Worm (Caenorhabditis elegans) whole organism, L3 larva: ENCODE measurements around the gene srlf-29.
"Not testable (repeated sequence)": the region's sequence is repeated elsewhere in the genome, so short reads cannot be mapped to it uniquely, and the experiment has no call there.

Experiments used
- R02D3.7 ChIP-seq: fragments of 150-350 bp; optimal IDR thresholded peaks from 2 replicates; lab custom pipeline; 2014; ENCODE audit warnings: missing biosample characterization, missing genetic modification characterization
- ZK546.5 ChIP-seq: sonication (generic microtip); optimal IDR thresholded peaks from 2 replicates; lab custom pipeline; 2017; ENCODE audit warnings: missing biosample characterization, missing genetic modification characterization
- aly-2 ChIP-seq: fragments of 150-350 bp; optimal IDR thresholded peaks from 2 replicates; lab custom pipeline; 2014; ENCODE audit warnings: missing biosample characterization, missing genetic modification characterization
- ceh-82 ChIP-seq: fragments of 150-350 bp; optimal IDR thresholded peaks from 2 replicates; lab custom pipeline; 2014; ENCODE audit warnings: missing biosample characterization, missing genetic modification characterization
- ceh-9 ChIP-seq: sonication (generic microtip); optimal IDR thresholded peaks from 2 replicates; lab custom pipeline; 2018; ENCODE audit warnings: missing biosample characterization, missing genetic modification characterization
- daf-12 ChIP-seq: fragments of 150-350 bp; optimal IDR thresholded peaks from 2 replicates; lab custom pipeline; 2014; ENCODE audit warnings: missing biosample characterization, missing genetic modification reagents, missing genetic modification characterization
- egl-27 ChIP-seq: sonication (generic microtip); optimal IDR thresholded peaks from 4 replicates; lab custom pipeline; 2017; ENCODE audit warnings: missing biosample characterization, missing genetic modification reagents, missing genetic modification characterization
- elt-1 ChIP-seq: fragments of 150-350 bp; optimal IDR thresholded peaks from 2 replicates; lab custom pipeline; 2014; ENCODE audit warnings: missing biosample characterization, missing genetic modification characterization
- elt-2 ChIP-seq: sonication (generic microtip); optimal IDR thresholded peaks from 2 replicates; lab custom pipeline; 2016; ENCODE audit warnings: missing genetic modification reagents, mild to moderate bottlenecking, missing genetic modification characterization, missing compliant biosample characterization
- eor-1 ChIP-seq, 2 experiments: fragments of 150-350 bp; optimal IDR thresholded peaks; 2 replicates each; lab custom pipeline; 2014 to 2018; ENCODE audit warnings: missing biosample characterization in 2 of 2, missing genetic modification characterization in 2 of 2
- fkh-10 ChIP-seq: sonication (generic microtip); optimal IDR thresholded peaks from 2 replicates; lab custom pipeline; 2017; ENCODE audit warnings: missing biosample characterization, missing genetic modification reagents, missing genetic modification characterization
- fkh-2 ChIP-seq: fragments of 150-350 bp; optimal IDR thresholded peaks from 2 replicates; lab custom pipeline; 2014; ENCODE audit warnings: missing biosample characterization, missing genetic modification reagents, missing genetic modification characterization
- fos-1 ChIP-seq: fragments of 150-350 bp; optimal IDR thresholded peaks from 2 replicates; lab custom pipeline; 2014; ENCODE audit warnings: missing biosample characterization, missing genetic modification characterization
- hmg-11 ChIP-seq: sonication (generic microtip); optimal IDR thresholded peaks from 2 replicates; lab custom pipeline; 2016; ENCODE audit warnings: missing genetic modification characterization, missing compliant biosample characterization
- lin-15B ChIP-seq: fragments of 150-350 bp; optimal IDR thresholded peaks from 2 replicates; lab custom pipeline; 2014; ENCODE audit warnings: missing biosample characterization, missing genetic modification characterization
- lsy-12 ChIP-seq: sonication (generic microtip); optimal IDR thresholded peaks from 2 replicates; lab custom pipeline; 2016; ENCODE audit warnings: mild to moderate bottlenecking, missing genetic modification characterization, missing compliant biosample characterization
- nfya-1 ChIP-seq: sonication (generic microtip); optimal IDR thresholded peaks from 2 replicates; lab custom pipeline; 2017; ENCODE audit warnings: missing genetic modification characterization, mild to moderate bottlenecking, missing compliant biosample characterization, antibody characterized with exemption, moderate library complexity; ENCODE audit not compliant: insufficient read depth
- nhr-11 ChIP-seq: fragments of 150-350 bp; optimal IDR thresholded peaks from 2 replicates; lab custom pipeline; 2014; ENCODE audit warnings: missing biosample characterization, missing genetic modification characterization
- nhr-23 ChIP-seq: fragments of 150-350 bp; optimal IDR thresholded peaks from 2 replicates; lab custom pipeline; 2014; ENCODE audit warnings: missing biosample characterization, missing genetic modification reagents, missing genetic modification characterization
- nhr-25 ChIP-seq: sonication (generic microtip); optimal IDR thresholded peaks from 2 replicates; lab custom pipeline; 2017; ENCODE audit warnings: missing biosample characterization, missing genetic modification characterization
- nhr-28 ChIP-seq: fragments of 150-350 bp; optimal IDR thresholded peaks from 2 replicates; lab custom pipeline; 2014; ENCODE audit warnings: missing biosample characterization, missing genetic modification characterization
- nhr-76 ChIP-seq: fragments of 150-350 bp; sonication (generic microtip); optimal IDR thresholded peaks from 5 replicates; lab custom pipeline; 2014; ENCODE audit warnings: missing biosample characterization, missing genetic modification characterization
- nhr-77 ChIP-seq: fragments of 150-350 bp; optimal IDR thresholded peaks from 2 replicates; lab custom pipeline; 2014; ENCODE audit warnings: missing biosample characterization, missing genetic modification characterization
- pha-4 ChIP-seq: fragments of 150-350 bp; optimal IDR thresholded peaks from 2 replicates; lab custom pipeline; 2014; ENCODE audit warnings: missing biosample characterization, missing genetic modification reagents, missing genetic modification characterization
- pqm-1 ChIP-seq: fragments of 150-350 bp; optimal IDR thresholded peaks from 2 replicates; lab custom pipeline; 2017; ENCODE audit warnings: missing biosample characterization, missing genetic modification characterization, inconsistent platforms
- tbx-2 ChIP-seq: sonication (generic microtip); optimal IDR thresholded peaks from 2 replicates; lab custom pipeline; 2016; ENCODE audit warnings: mild to moderate bottlenecking, missing genetic modification characterization, missing compliant biosample characterization
- unc-39 ChIP-seq: sonication (generic microtip); optimal IDR thresholded peaks from 4 replicates; lab custom pipeline; 2017; ENCODE audit warnings: missing biosample characterization, missing genetic modification characterization
- unc-62 ChIP-seq: fragments of 150-350 bp; sonication (generic microtip); optimal IDR thresholded peaks from 4 replicates; lab custom pipeline; 2014; ENCODE audit warnings: missing biosample characterization, missing genetic modification reagents, missing genetic modification characterization
- ztf-11 ChIP-seq: fragments of 150-350 bp; optimal IDR thresholded peaks from 2 replicates; lab custom pipeline; 2014; ENCODE audit warnings: missing biosample characterization, missing genetic modification characterization
- ztf-4 ChIP-seq: fragments of 150-350 bp; optimal IDR thresholded peaks from 2 replicates; lab custom pipeline; 2014; ENCODE audit warnings: missing biosample characterization, missing genetic modification characterization

srlf-29 gene

ce11 chrII:1660888-1661287, 5.2 kb upstream of the srlf-29 start, which contains the start of gene ZC204.13:
Gene ZC204.13 (minus strand): TSS chrII:1660988.
- TF ChIP-seq nhr-28, aly-2, ztf-4 (tag; lab: Kevin White, UChicago): not testable (repeated sequence)

DNA sequence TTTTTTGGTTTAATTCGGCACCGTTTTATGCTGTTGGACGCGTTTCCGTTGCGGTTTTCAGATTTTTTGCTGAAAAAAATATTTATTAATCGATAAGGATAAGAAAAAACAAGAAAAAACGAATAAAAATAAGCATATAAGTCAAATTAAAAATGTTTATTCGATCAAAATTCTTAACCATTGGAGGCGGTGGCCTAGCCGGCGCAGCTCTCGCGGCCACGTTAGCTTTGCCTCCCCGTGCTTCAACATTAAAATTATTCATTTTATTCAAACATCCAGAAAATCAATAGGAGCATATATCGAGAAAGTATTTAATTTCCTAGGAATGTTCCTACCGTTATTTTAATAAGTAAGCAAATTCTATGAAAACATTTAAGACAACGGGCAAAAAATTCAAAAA, 3.2 kb upstream of the srlf-29 start, which contains the start of gene ZC204.14:
Gene ZC204.14 (minus strand): TSS at position 69 of the 400 bp plus-strand sequence.
- TF ChIP-seq elt-1 (tag; lab: Kevin White, UChicago), result no peak
- no peak for TF ChIP-seq nfya-1 (tag; lab: Kevin White, UChicago)
- no peak for TF ChIP-seq nhr-28 (tag; lab: Kevin White, UChicago)
- no peak for TF ChIP-seq fkh-10 (GFP tag; lab: Kevin White, UChicago)
- TF ChIP-seq fkh-2 (tag; lab: Kevin White, UChicago), result no peak
- TF ChIP-seq nhr-11 (tag; lab: Kevin White, UChicago), result no peak
- TF ChIP-seq ceh-82, result no peak
- TF ChIP-seq R02D3.7, result no peak
- TF ChIP-seq unc-39, result no peak
- no peak for TF ChIP-seq ZK546.5
- TF ChIP-seq, all 47 proteins: peak for 0

ce11 chrII:1663516-1663915, 2.6 kb upstream of the srlf-29 start, which contains the start of gene duxl-1:
Gene duxl-1 (plus strand): TSS chrII:1663699.
- TF ChIP-seq nhr-28 (tag; lab: Kevin White, UChicago), result no peak
- no peak for TF ChIP-seq tbx-2 (tag; lab: Kevin White, UChicago)
- no peak for TF ChIP-seq pha-4 (tag; lab: Kevin White, UChicago)
- TF ChIP-seq ztf-4 (tag; lab: Kevin White, UChicago), result no peak
- no peak for TF ChIP-seq hmg-11 (tag; lab: Kevin White, UChicago)
- TF ChIP-seq nhr-25 (tag; lab: Kevin White, UChicago), result peak; percentile 9
- peak; percentile 6 for TF ChIP-seq lin-15B
- TF ChIP-seq nhr-23 (tag; lab: Kevin White, UChicago), result peak; percentile 37
- TF ChIP-seq fos-1 (tag; lab: Kevin White, UChicago), result no peak
- no peak for TF ChIP-seq egl-27 (tag; lab: Kevin White, UChicago)
- TF ChIP-seq elt-2 (tag; lab: Kevin White, UChicago), result peak; percentile 54

DNA sequence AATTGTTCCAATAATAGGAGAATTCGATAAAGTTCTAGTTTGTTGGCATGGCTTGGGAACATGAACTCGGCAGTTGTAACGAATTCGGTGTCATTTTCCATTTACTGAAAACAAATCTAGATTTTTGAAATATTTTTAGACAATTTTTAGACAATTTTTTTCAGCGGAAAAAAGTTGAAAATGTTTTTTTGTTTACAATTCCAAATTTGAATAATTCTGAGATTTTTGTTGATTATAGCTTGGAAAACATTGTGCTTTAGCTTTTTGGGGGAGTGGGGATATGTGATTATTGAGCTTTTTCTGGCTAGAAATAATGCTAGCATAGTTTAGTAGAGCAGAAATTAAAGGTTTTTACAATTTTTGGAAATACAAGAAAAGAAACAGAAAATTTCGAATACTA, 2.8 kb downstream of the srlf-29 start, which contains the start of gene srw-97:
Gene srw-97 (minus strand): TSS at position 101 of the 400 bp plus-strand sequence.
- TF ChIP-seq elt-1 (tag; lab: Kevin White, UChicago) (no peak), ceh-82 (no peak), ztf-4 (tag; lab: Kevin White, UChicago) (no peak), nhr-28 (tag; lab: Kevin White, UChicago) (no peak), hmg-11 (tag; lab: Kevin White, UChicago) (no peak), nhr-77 (tag; lab: Kevin White, UChicago) (no peak), elt-2 (tag; lab: Kevin White, UChicago) (no peak), nhr-76 (tag; lab: Kevin White, UChicago) (no peak), fkh-10 (GFP tag; lab: Kevin White, UChicago) (no peak), ceh-9 (tag; lab: Kevin White, UChicago) (no peak), lsy-12 (tag; lab: Kevin White, UChicago) (no peak), egl-27 (tag; lab: Kevin White, UChicago) (no peak), ztf-11 (tag; lab: Kevin White, UChicago) (no peak), nhr-11 (tag; lab: Kevin White, UChicago) (no peak), unc-62 (GFP tag; lab: Kevin White, UChicago) (no peak)

DNA sequence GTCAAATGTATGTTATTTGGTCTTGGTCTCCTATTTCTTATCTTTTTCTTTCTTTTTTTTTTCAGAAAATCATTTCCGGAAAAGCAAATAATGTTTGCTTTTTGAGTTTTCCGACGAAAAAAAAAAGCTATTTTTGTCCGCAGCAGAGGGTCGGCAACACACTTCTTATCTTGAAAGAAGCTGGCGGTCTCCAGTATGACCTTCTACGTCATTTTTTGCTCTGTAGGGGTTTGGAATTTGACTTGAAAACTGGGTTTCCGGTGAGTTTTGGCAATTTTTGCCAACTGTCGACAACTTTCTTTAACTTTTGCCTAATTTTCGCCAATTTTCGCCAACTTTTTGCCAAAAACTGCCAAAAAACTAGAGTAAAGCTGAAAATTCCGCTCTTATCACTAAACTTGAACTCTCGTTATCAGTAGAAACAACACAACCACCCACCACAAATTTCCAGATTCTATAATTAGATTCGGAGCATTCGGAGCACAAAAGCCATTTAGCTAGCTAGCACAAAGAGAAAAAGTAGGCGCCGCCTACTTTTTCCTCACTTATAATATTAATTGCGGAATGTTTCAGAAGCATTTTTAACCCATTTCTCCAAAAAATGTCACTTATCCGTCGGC, 4.2 kb downstream of the srlf-29 start, which contains the start of gene nhx-6:
Gene nhx-6 (plus strand): TSS at position 570 of the 620 bp plus-strand sequence.
- TF ChIP-seq pqm-1 (peak; percentile 5), daf-12 (tag; lab: Kevin White, UChicago) (no peak), elt-2 (tag; lab: Kevin White, UChicago) (peak; percentile 66), nhr-76 (tag; lab: Kevin White, UChicago) (no peak), eor-1 (tag; optimal IDR thresholded peaks at IDR 0.05; lab: Kevin White, UChicago) (no peak)
